Fruit fly (Drosophila melanogaster): Measurements from ENCODE around the gene CG12316.

CG12316 gene

dm6 chr3L:15093929-15094588 lies 42.7 kb downstream of the CG12316 start:
- TF ChIP-seq kay (GFP tag; ENCODE audit: borderline replicate concordance) (peak; percentile 44), CG5204 (GFP tag; optimal IDR thresholded peaks at IDR 0.05) (no peak), ovo (GFP tag; optimal IDR thresholded peaks at IDR 0.05) (peak; percentile 65), CG12768 (GFP tag; optimal IDR thresholded peaks at IDR 0.05) (peak; percentile 8), bab1 (GFP tag; optimal IDR thresholded peaks at IDR 0.05) (peak; percentile 29), CG33017 (tag; optimal IDR thresholded peaks at IDR 0.05) (no peak), toe (GFP tag; optimal IDR thresholded peaks at IDR 0.05) (no peak)

dm6 chr3L:15089887-15090679 lies 46.7 kb downstream of the CG12316 start:
- TF ChIP-seq Crg-1 (GFP tag; optimal IDR thresholded peaks at IDR 0.05) (no peak), CG7045 (GFP tag; optimal IDR thresholded peaks at IDR 0.05) (no peak), kay (GFP tag; ENCODE audit: borderline replicate concordance) (no peak), tj (GFP tag; optimal IDR thresholded peaks at IDR 0.05) (no peak), cic (GFP tag; optimal IDR thresholded peaks at IDR 0.05) (no peak), pad (GFP tag; optimal IDR thresholded peaks at IDR 0.05) (no peak), CG7101 (tag; optimal IDR thresholded peaks at IDR 0.05) (no peak), Mnt (GFP tag; optimal IDR thresholded peaks at IDR 0.05) (no peak), CG5204 (GFP tag; optimal IDR thresholded peaks at IDR 0.05) (no peak), CG1620 (GFP tag; optimal IDR thresholded peaks at IDR 0.05) (no peak), CG33017 (tag; optimal IDR thresholded peaks at IDR 0.05) (no peak), CG14711 (tag; optimal IDR thresholded peaks at IDR 0.05) (no peak), CG11617 (GFP tag; optimal IDR thresholded peaks at IDR 0.05) (no peak), CG12768 (GFP tag; optimal IDR thresholded peaks at IDR 0.05) (no peak)

dm6 chr3L:15089083-15089704 lies 47.5 kb downstream of the CG12316 start:
- TF ChIP-seq bab1 (GFP tag; optimal IDR thresholded peaks at IDR 0.05) (no peak), cnc (optimal IDR thresholded peaks at IDR 0.05) (no peak), kay (GFP tag; ENCODE audit: borderline replicate concordance) (no peak), CG33017 (tag; optimal IDR thresholded peaks at IDR 0.05) (no peak), Crg-1 (GFP tag; optimal IDR thresholded peaks at IDR 0.05) (no peak), tj (GFP tag; optimal IDR thresholded peaks at IDR 0.05) (no peak), Clk (GFP tag; optimal IDR thresholded peaks at IDR 0.05) (no peak), cic (GFP tag; optimal IDR thresholded peaks at IDR 0.05) (no peak), CG14711 (tag; optimal IDR thresholded peaks at IDR 0.05) (no peak), toe (GFP tag; optimal IDR thresholded peaks at IDR 0.05) (no peak), CG12768 (GFP tag; optimal IDR thresholded peaks at IDR 0.05) (no peak), CG1620 (GFP tag; optimal IDR thresholded peaks at IDR 0.05) (no peak), CG7045 (GFP tag; optimal IDR thresholded peaks at IDR 0.05) (no peak), pad (GFP tag; optimal IDR thresholded peaks at IDR 0.05) (no peak), CG11617 (GFP tag; optimal IDR thresholded peaks at IDR 0.05) (no peak), CG5204 (GFP tag; optimal IDR thresholded peaks at IDR 0.05) (no peak), ovo (GFP tag; optimal IDR thresholded peaks at IDR 0.05) (no peak), Mnt (GFP tag; optimal IDR thresholded peaks at IDR 0.05) (no peak), CG7101 (tag; optimal IDR thresholded peaks at IDR 0.05) (no peak)

dm6 chr3L:15088285-15088684 lies 48.4 kb downstream of the CG12316 start:
- TF ChIP-seq kay (GFP tag; ENCODE audit: borderline replicate concordance), result peak; percentile 27
- TF ChIP-seq toe (GFP tag; optimal IDR thresholded peaks at IDR 0.05), result no peak

- no peak for TF ChIP-seq cnc (optimal IDR thresholded peaks at IDR 0.05)
- TF ChIP-seq Hr96 (GFP tag; optimal IDR thresholded peaks at IDR 0.05), result no peak
- no peak for TF ChIP-seq ovo (GFP tag; optimal IDR thresholded peaks at IDR 0.05)
- no peak for TF ChIP-seq CG14711 (tag; optimal IDR thresholded peaks at IDR 0.05)
- no peak for TF ChIP-seq cic (GFP tag; optimal IDR thresholded peaks at IDR 0.05)
- no peak for TF ChIP-seq kay (GFP tag; ENCODE audit: borderline replicate concordance)
- TF ChIP-seq Clk (GFP tag; optimal IDR thresholded peaks at IDR 0.05), result no peak
- TF ChIP-seq Crg-1 (GFP tag; optimal IDR thresholded peaks at IDR 0.05), result no peak
- no peak for TF ChIP-seq CG33017 (tag; optimal IDR thresholded peaks at IDR 0.05)
- TF ChIP-seq CG5204 (GFP tag; optimal IDR thresholded peaks at IDR 0.05), result no peak
- TF ChIP-seq Mnt (GFP tag; optimal IDR thresholded peaks at IDR 0.05), result no peak
- no peak for TF ChIP-seq pad (GFP tag; optimal IDR thresholded peaks at IDR 0.05)
- TF ChIP-seq toe (GFP tag; optimal IDR thresholded peaks at IDR 0.05), result no peak
- no peak for TF ChIP-seq CG11617 (GFP tag; optimal IDR thresholded peaks at IDR 0.05)
- TF ChIP-seq tj (GFP tag; optimal IDR thresholded peaks at IDR 0.05), result no peak
- no peak for TF ChIP-seq CG12768 (GFP tag; optimal IDR thresholded peaks at IDR 0.05)
- TF ChIP-seq CG1620 (GFP tag; optimal IDR thresholded peaks at IDR 0.05), result no peak
- TF ChIP-seq bab1 (GFP tag; optimal IDR thresholded peaks at IDR 0.05), result no peak
- no peak for TF ChIP-seq CG7101 (tag; optimal IDR thresholded peaks at IDR 0.05)
These were observed 52.4 kb downstream of the CG12316 start for dm6 chr3L:15084288-15084687.

All from whole organism, adult.